Worm (Caenorhabditis elegans): Measurements from ENCODE around the gene ceh-39.
A peak's percentile ranks its signal among the peaks of the same experiment; 100 is the strongest.

ceh-39 gene

DNA sequence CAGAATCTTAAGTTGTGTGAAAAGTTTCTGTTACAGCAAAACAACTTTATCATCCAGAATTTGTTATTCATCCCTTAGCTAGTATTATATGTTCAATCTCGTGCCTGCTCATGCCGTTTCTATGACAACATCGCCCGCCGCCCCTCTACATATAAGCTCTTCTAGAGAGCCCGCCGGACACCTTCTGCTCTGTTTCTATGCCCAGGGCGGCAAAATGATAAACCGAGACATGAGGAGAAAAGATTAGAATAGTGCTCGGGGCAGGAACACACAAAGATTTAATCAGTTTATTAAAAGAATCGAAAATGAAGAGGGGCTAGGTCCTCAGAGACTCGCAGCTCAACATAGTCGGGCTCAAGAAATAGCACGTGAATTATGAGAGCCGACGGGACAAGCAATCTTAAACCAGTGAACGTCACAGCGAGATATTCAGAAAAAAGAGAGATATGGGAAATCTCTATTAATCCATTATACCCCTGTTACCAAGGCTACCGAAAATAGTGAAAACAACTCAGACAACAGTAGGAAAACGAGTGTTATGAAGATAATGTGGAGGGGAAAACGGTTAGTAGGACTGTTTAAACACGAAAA is 32.6 kb upstream of the ceh-39 start (continued):
- TF ChIP-seq sma-9 (GFP tag; optimal IDR thresholded peaks at IDR 0.05) (peak; percentile 24), sma-9 (tag; optimal IDR thresholded peaks at IDR 0.05) (no peak), nhr-25 (tag; optimal IDR thresholded peaks at IDR 0.05) (no peak), elt-3 (tag; optimal IDR thresholded peaks at IDR 0.05) (no peak), ztf-4 (tag; optimal IDR thresholded peaks at IDR 0.05) (peak; percentile 35), nhr-129 (tag; optimal IDR thresholded peaks at IDR 0.05) (peak; percentile 72), lin-39 (tag; optimal IDR thresholded peaks at IDR 0.05) (no peak), nhr-10 (tag; optimal IDR thresholded peaks at IDR 0.05) (no peak), nhr-21 (tag; optimal IDR thresholded peaks at IDR 0.05) (peak; percentile 71), sem-4 (tag; optimal IDR thresholded peaks at IDR 0.05) (peak; percentile 2), unc-62 (GFP tag; optimal IDR thresholded peaks at IDR 0.05) (no peak), ama-1 (optimal IDR thresholded peaks at IDR 0.05) (no peak), nhr-6 (tag; optimal IDR thresholded peaks at IDR 0.05) (no peak)

DNA sequence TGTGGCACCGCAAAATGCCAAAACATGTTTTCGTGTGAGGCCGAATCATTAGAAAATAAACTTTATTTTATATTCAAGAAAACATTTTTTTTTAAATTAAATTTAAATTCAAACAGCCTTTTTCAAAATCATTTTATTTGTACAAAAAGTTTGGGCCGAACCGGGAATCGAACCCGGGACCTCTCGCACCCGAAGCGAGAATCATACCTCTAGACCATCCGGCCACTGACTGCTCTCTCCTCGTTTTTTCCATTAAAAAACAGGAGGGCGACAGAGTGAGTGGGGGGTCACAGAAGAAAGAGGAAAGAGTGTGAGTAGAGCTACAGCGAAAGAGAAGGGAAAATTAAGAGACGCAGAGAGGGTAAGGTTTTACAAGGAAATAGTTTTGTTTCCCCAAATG is 24.7 kb upstream of the ceh-39 start:
- TF ChIP-seq mdl-1 (tag; optimal IDR thresholded peaks at IDR 0.05) (peak in 1 of 2 experiments; percentile 21), mbf-1 (tag; optimal IDR thresholded peaks at IDR 0.05) (no peak), unc-55 (GFP tag; optimal IDR thresholded peaks at IDR 0.05) (peak; percentile 71), nhr-21 (tag; optimal IDR thresholded peaks at IDR 0.05) (peak; percentile 33), alr-1 (tag; optimal IDR thresholded peaks at IDR 0.05) (no peak), nhr-11 (tag; optimal IDR thresholded peaks at IDR 0.05) (no peak), lin-11 (tag; optimal IDR thresholded peaks at IDR 0.05) (peak; percentile 49), nhr-12 (tag; optimal IDR thresholded peaks at IDR 0.05) (no peak), mab-5 (tag; optimal IDR thresholded peaks at IDR 0.05) (no peak), elt-1 (tag; optimal IDR thresholded peaks at IDR 0.05) (no peak), nhr-23 (tag; optimal IDR thresholded peaks at IDR 0.05) (no peak), ztf-4 (tag; optimal IDR thresholded peaks at IDR 0.05) (no peak), ztf-1 (GFP tag; conservative IDR thresholded peaks at IDR 0.05) (no peak), nhr-10 (tag; optimal IDR thresholded peaks at IDR 0.05) (no peak), sma-9 (GFP tag; optimal IDR thresholded peaks at IDR 0.05) (peak; percentile 76), sma-9 (tag; optimal IDR thresholded peaks at IDR 0.05) (no peak), Y55F3AM.14 (GFP tag; optimal IDR thresholded peaks at IDR 0.05) (peak; percentile 14), lin-39 (tag; optimal IDR thresholded peaks at IDR 0.05) (no peak), dmd-4 (tag; optimal IDR thresholded peaks at IDR 0.05) (no peak), fos-1 (tag; optimal IDR thresholded peaks at IDR 0.05) (peak; percentile 42), lin-13 (GFP tag; optimal IDR thresholded peaks at IDR 0.05) (peak; percentile 56), unc-39 (tag; optimal IDR thresholded peaks at IDR 0.05) (no peak), crh-2 (tag; optimal IDR thresholded peaks at IDR 0.05) (peak; percentile 36), lsy-2 (tag; optimal IDR thresholded peaks at IDR 0.05) (peak; percentile 50 to 79), skn-1 (tag; optimal IDR thresholded peaks at IDR 0.05) (no peak), nhr-77 (tag; optimal IDR thresholded peaks at IDR 0.05) (no peak), blmp-1 (tag; optimal IDR thresholded peaks at IDR 0.05; ENCODE audit: insufficient read depth) (no peak), sma-3 (GFP tag; optimal IDR thresholded peaks at IDR 0.05) (peak; percentile 43), gmeb-1 (tag; optimal IDR thresholded peaks at IDR 0.05) (peak; percentile 58), aly-2 (tag; optimal IDR thresholded peaks at IDR 0.05) (no peak), ama-1 (optimal IDR thresholded peaks at IDR 0.05) (no peak), nhr-237 (tag; optimal IDR thresholded peaks at IDR 0.05) (no peak), snpc-4 (tag; optimal IDR thresholded peaks at IDR 0.05) (peak; percentile 32), peb-1 (tag; optimal IDR thresholded peaks at IDR 0.05) (no peak), elt-3 (tag; optimal IDR thresholded peaks at IDR 0.05) (no peak), ceh-16 (tag; optimal IDR thresholded peaks at IDR 0.05) (peak; percentile 49), R02D3.7 (tag; optimal IDR thresholded peaks at IDR 0.05) (no peak), ceh-82 (tag; optimal IDR thresholded peaks at IDR 0.05) (peak; percentile 5), egl-27 (tag; optimal IDR thresholded peaks at IDR 0.05) (peak; percentile 6), nhr-129 (tag; optimal IDR thresholded peaks at IDR 0.05) (peak; percentile 74), nhr-6 (tag; optimal IDR thresholded peaks at IDR 0.05) (no peak), F13H6.1 (tag; optimal IDR thresholded peaks at IDR 0.05) (peak; percentile 49), sem-4 (tag; optimal IDR thresholded peaks at IDR 0.05) (no peak), unc-62 (GFP tag; optimal IDR thresholded peaks at IDR 0.05) (no peak), ZK546.5 (tag; optimal IDR thresholded peaks at IDR 0.05) (no peak), nhr-25 (tag; optimal IDR thresholded peaks at IDR 0.05) (no peak), zag-1 (tag; optimal IDR thresholded peaks at IDR 0.05) (no peak), C34F6.9 (tag; optimal IDR thresholded peaks at IDR 0.05) (peak; percentile 38), ztf-11 (tag; optimal IDR thresholded peaks at IDR 0.05) (no peak)

Data from whole organism, L2 larva.